Fruit fly (Drosophila melanogaster) whole organism, embryonic: ENCODE measurements around the gene CG13838.

Experiments used
- Asciz ChIP-seq: fragments of 200-800 bp; sonication (Bioruptor generic); optimal IDR thresholded peaks from 2 replicates; lab custom pipeline; 2017; ENCODE audit warnings: missing biosample characterization, mild to moderate bottlenecking, missing genetic modification characterization, missing genetic modification reagents
- CG10147 ChIP-seq: fragments of 200-800 bp; sonication (Bioruptor generic); optimal IDR thresholded peaks from 2 replicates; lab custom pipeline; 2019; ENCODE audit warnings: missing biosample characterization, mild to moderate bottlenecking, missing genetic modification characterization, moderate library complexity
- CG1024 ChIP-seq: fragments of 200-800 bp; sonication (Bioruptor generic); IDR thresholded peaks from 2 replicates; pipeline ENCODE4 v1.3.6; 2022; ENCODE audit warnings: missing biosample characterization, missing genetic modification characterization
- CG10565 ChIP-seq: fragments of 200-800 bp; sonication (Bioruptor generic); optimal IDR thresholded peaks from 3 replicates; lab custom pipeline; 2016; ENCODE audit warnings: missing biosample characterization, mild to moderate bottlenecking, missing genetic modification characterization
- CG10959 ChIP-seq: fragments of 200-800 bp; sonication (Bioruptor generic); IDR thresholded peaks from 2 replicates; pipeline ENCODE4 v1.3.6; 2022; ENCODE audit warnings: missing biosample characterization, missing genetic modification characterization
- CG11456 ChIP-seq: fragments of 200-800 bp; sonication (Bioruptor generic); IDR thresholded peaks from 3 replicates; pipeline ENCODE4 v1.3.6; 2022; ENCODE audit warnings: missing biosample characterization, missing genetic modification characterization
- CG14710 ChIP-seq: fragments of 200-800 bp; sonication (Bioruptor generic); optimal IDR thresholded peaks from 3 replicates; lab custom pipeline; 2019; ENCODE audit warnings: missing biosample characterization, mild to moderate bottlenecking, missing genetic modification characterization, moderate library complexity
- CG1647 ChIP-seq: fragments of 200-800 bp; sonication (Bioruptor generic); optimal IDR thresholded peaks from 3 replicates; lab custom pipeline; 2016; ENCODE audit warnings: missing biosample characterization, missing genetic modification characterization
- CG16813 ChIP-seq: fragments of 200-800 bp; sonication (Bioruptor generic); IDR thresholded peaks from 3 replicates; pipeline ENCODE4 v1.3.6; 2022; ENCODE audit warnings: missing biosample characterization, missing genetic modification characterization; ENCODE audit not compliant: partially characterized antibody
- CG17186 ChIP-seq: fragments of 200-800 bp; sonication (Bioruptor generic); optimal IDR thresholded peaks from 3 replicates; lab custom pipeline; 2017; ENCODE audit warnings: missing biosample characterization, missing genetic modification reagents, missing genetic modification characterization
- CG17361 ChIP-seq: fragments of 200-800 bp; sonication (Bioruptor generic); IDR thresholded peaks from 3 replicates; pipeline ENCODE4 v1.3.6; 2022; ENCODE audit warnings: missing biosample characterization, missing genetic modification characterization
- CG1832 ChIP-seq: fragments of 200-800 bp; sonication (Bioruptor generic); optimal IDR thresholded peaks from 2 replicates; lab custom pipeline; 2017; ENCODE audit warnings: missing biosample characterization, mild to moderate bottlenecking, missing genetic modification characterization, inconsistent platforms
- CG33557 ChIP-seq: fragments of 200-800 bp; sonication (Bioruptor generic); optimal IDR thresholded peaks from 2 replicates; lab custom pipeline; 2019; ENCODE audit warnings: missing biosample characterization, mild to moderate bottlenecking, missing genetic modification characterization, moderate library complexity
- CG34422 ChIP-seq: fragments of 200-800 bp; sonication (Bioruptor generic); IDR thresholded peaks from 3 replicates; pipeline ENCODE4 v1.3.6; 2022; ENCODE audit warnings: missing biosample characterization, missing genetic modification characterization
- CG6689 ChIP-seq: fragments of 200-800 bp; sonication (Bioruptor generic); IDR thresholded peaks from 2 replicates; pipeline ENCODE4 v1.3.6; 2022; ENCODE audit warnings: missing biosample characterization, missing genetic modification characterization
- CG8281 ChIP-seq: fragments of 200-800 bp; sonication (Bioruptor generic); optimal IDR thresholded peaks from 2 replicates; lab custom pipeline; 2018; ENCODE audit warnings: missing biosample characterization, mild to moderate bottlenecking, missing genetic modification characterization, moderate library complexity
- CG9727 ChIP-seq: fragments of 200-800 bp; sonication (Bioruptor generic); optimal IDR thresholded peaks from 3 replicates; lab custom pipeline; 2017; ENCODE audit warnings: missing biosample characterization, mild to moderate bottlenecking, missing genetic modification characterization
- Dbx ChIP-seq: fragments of 200-800 bp; sonication (Bioruptor generic); IDR thresholded peaks from 3 replicates; pipeline ENCODE4 v1.3.6; 2022; ENCODE audit warnings: missing biosample characterization, missing genetic modification characterization
- Elba2 ChIP-seq: fragments of 200-800 bp; sonication (Bioruptor generic); optimal IDR thresholded peaks from 3 replicates; lab custom pipeline; 2016; ENCODE audit warnings: missing biosample characterization, missing genetic modification characterization
- Hsf ChIP-seq: fragments of 200-800 bp; sonication (Bioruptor generic); optimal IDR thresholded peaks from 3 replicates; lab custom pipeline; 2016; ENCODE audit warnings: missing biosample characterization, missing genetic modification characterization
- Lim3 ChIP-seq: fragments of 200-800 bp; sonication (Bioruptor generic); IDR thresholded peaks from 2 replicates; pipeline ENCODE4 v1.3.6; 2022; ENCODE audit warnings: missing biosample characterization, missing genetic modification characterization
- MBD-R2 ChIP-seq: fragments of 200-800 bp; sonication (Bioruptor generic); IDR thresholded peaks from 2 replicates; pipeline ENCODE4 v1.3.6; 2022; ENCODE audit warnings: missing biosample characterization, missing genetic modification characterization
- NC2α ChIP-seq: fragments of 200-800 bp; sonication (Bioruptor generic); optimal IDR thresholded peaks from 2 replicates; lab custom pipeline; 2016; ENCODE audit warnings: missing biosample characterization, missing genetic modification characterization
- NfI ChIP-seq: fragments of 200-800 bp; sonication (Bioruptor generic); optimal IDR thresholded peaks from 3 replicates; lab custom pipeline; 2018; ENCODE audit warnings: missing biosample characterization, mild to moderate bottlenecking, missing genetic modification characterization, moderate library complexity
- ab ChIP-seq: fragments of 200-800 bp; sonication (Bioruptor generic); optimal IDR thresholded peaks from 2 replicates; lab custom pipeline; 2016; ENCODE audit warnings: missing biosample characterization, missing genetic modification characterization
- br ChIP-seq: fragments of >200 bp; optimal IDR thresholded peaks from 2 replicates; lab custom pipeline; 2017
- chm ChIP-seq: fragments of 200-800 bp; sonication (Bioruptor generic); IDR thresholded peaks from 2 replicates; pipeline ENCODE4 v1.3.6; 2022; ENCODE audit warnings: missing biosample characterization, missing genetic modification characterization
- disco-r ChIP-seq: fragments of 200-800 bp; sonication (Bioruptor generic); optimal IDR thresholded peaks from 2 replicates; lab custom pipeline; 2016; ENCODE audit warnings: missing biosample characterization, missing genetic modification characterization
- emc ChIP-seq: fragments of 200-800 bp; sonication (Bioruptor generic); optimal IDR thresholded peaks from 2 replicates; lab custom pipeline; 2016; ENCODE audit warnings: missing biosample characterization, missing genetic modification characterization
- esg ChIP-seq: fragments of 200-800 bp; sonication (Bioruptor generic); conservative IDR thresholded peaks from 2 replicates; pipeline ENCODE4 v1.3.6; 2022; ENCODE audit warnings: missing biosample characterization, missing genetic modification characterization
- fd102C ChIP-seq: fragments of 200-800 bp; sonication (Bioruptor generic); optimal IDR thresholded peaks from 2 replicates; lab custom pipeline; 2018; ENCODE audit warnings: missing biosample characterization, mild to moderate bottlenecking, missing genetic modification characterization, moderate library complexity
- gcm2 ChIP-seq: fragments of 200-800 bp; sonication (Bioruptor generic); optimal IDR thresholded peaks from 2 replicates; lab custom pipeline; 2016; ENCODE audit warnings: missing biosample characterization, missing genetic modification characterization
- gem ChIP-seq: fragments of 200-800 bp; sonication (Bioruptor generic); optimal IDR thresholded peaks from 2 replicates; lab custom pipeline; 2019; ENCODE audit warnings: missing biosample characterization, mild to moderate bottlenecking, missing genetic modification characterization, moderate library complexity
- gsb ChIP-seq: fragments of 200-800 bp; sonication (Bioruptor generic); IDR thresholded peaks from 2 replicates; pipeline ENCODE4 v1.3.6; 2022; ENCODE audit warnings: missing biosample characterization, missing genetic modification characterization
- klu ChIP-seq: fragments of 200-800 bp; sonication (Bioruptor generic); IDR thresholded peaks from 2 replicates; pipeline ENCODE4 v1.3.6; 2022; ENCODE audit warnings: missing biosample characterization, missing genetic modification characterization
- lmd ChIP-seq: fragments of 200-800 bp; sonication (Bioruptor generic); IDR thresholded peaks from 2 replicates; pipeline ENCODE4 v1.3.6; 2022; ENCODE audit warnings: missing biosample characterization, missing genetic modification characterization
- lola ChIP-seq, 3 experiments: fragments of >200 bp in 2 of 3; fragments of 200-800 bp in 1 of 3; sonication (Bioruptor generic) in 1 of 3; optimal IDR thresholded peaks; 2 replicates each; lab custom pipeline; 2017 to 2019; ENCODE audit warnings: missing biosample characterization in 3 of 3, missing genetic modification characterization in 3 of 3, mild to moderate bottlenecking in 1 of 3, moderate library complexity in 1 of 3
- mirr ChIP-seq: fragments of 200-800 bp; sonication (Bioruptor generic); optimal IDR thresholded peaks from 3 replicates; lab custom pipeline; 2018; ENCODE audit warnings: missing biosample characterization, mild to moderate bottlenecking, missing genetic modification characterization
- pb ChIP-seq: fragments of 200-800 bp; sonication (Bioruptor generic); optimal IDR thresholded peaks from 3 replicates; lab custom pipeline; 2016; ENCODE audit warnings: missing biosample characterization, missing genetic modification characterization
- pnt ChIP-seq: fragments of 200-800 bp; sonication (Bioruptor generic); optimal IDR thresholded peaks from 3 replicates; lab custom pipeline; 2016; ENCODE audit warnings: missing biosample characterization, missing genetic modification characterization
- pros ChIP-seq: fragments of 200-800 bp; sonication (Bioruptor generic); optimal IDR thresholded peaks from 3 replicates; lab custom pipeline; 2019; ENCODE audit warnings: missing biosample characterization, mild to moderate bottlenecking, missing genetic modification characterization, moderate library complexity
- repo ChIP-seq: fragments of 200-800 bp; sonication (Bioruptor generic); optimal IDR thresholded peaks from 2 replicates; lab custom pipeline; 2016; ENCODE audit warnings: missing biosample characterization, missing genetic modification characterization
- salm ChIP-seq: fragments of 200-800 bp; sonication (Bioruptor generic); optimal IDR thresholded peaks from 2 replicates; lab custom pipeline; 2018; ENCODE audit warnings: missing biosample characterization, mild to moderate bottlenecking, missing genetic modification characterization
- scrt ChIP-seq: fragments of 200-800 bp; sonication (Bioruptor generic); optimal IDR thresholded peaks from 2 replicates; lab custom pipeline; 2018; ENCODE audit warnings: missing biosample characterization, mild to moderate bottlenecking, missing genetic modification characterization, moderate library complexity
- sd ChIP-seq: fragments of 200-800 bp; sonication (Bioruptor generic); optimal IDR thresholded peaks from 3 replicates; lab custom pipeline; 2018; ENCODE audit warnings: missing biosample characterization, mild to moderate bottlenecking, missing genetic modification characterization, moderate library complexity
- tgo ChIP-seq: fragments of 200-800 bp; sonication (Bioruptor generic); IDR thresholded peaks from 3 replicates; pipeline ENCODE4 v1.3.6; 2022; ENCODE audit warnings: missing biosample characterization, missing genetic modification characterization
- vvl ChIP-seq: fragments of 200-800 bp; sonication (Bioruptor generic); IDR thresholded peaks from 2 replicates; pipeline ENCODE4 v1.3.6; 2022; ENCODE audit warnings: missing biosample characterization, missing genetic modification characterization
- wor ChIP-seq: fragments of 200-800 bp; sonication (Bioruptor generic); IDR thresholded peaks from 2 replicates; pipeline ENCODE4 v1.3.6; 2022; ENCODE audit warnings: missing biosample characterization, missing genetic modification characterization

CG13838 gene

DNA sequence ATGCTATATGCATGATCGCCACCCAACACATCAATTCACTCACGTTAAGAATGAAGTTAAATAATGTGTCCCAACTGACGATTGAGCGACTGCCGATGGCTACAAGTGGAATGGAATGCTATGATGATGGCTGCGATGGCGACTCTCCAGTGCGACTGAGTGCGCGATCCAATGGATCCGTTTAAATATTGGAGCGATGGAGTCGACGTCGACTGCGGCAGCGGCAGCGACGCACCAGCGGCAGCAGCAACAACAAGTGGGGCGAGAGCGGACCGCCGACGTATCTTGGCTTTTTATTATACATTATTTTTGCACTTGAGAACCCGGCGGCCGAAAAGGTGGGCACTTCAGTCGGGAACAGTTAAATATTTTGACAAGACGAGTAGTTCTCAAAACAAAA is 15.3 kb downstream of the CG13838 start (continued):
- TF ChIP-seq MBD-R2, result 0 out of 2 replicates have a peak, but pooled peaks have one; percentile 9
- no peak for TF ChIP-seq NC2α (GFP tag; lab: Kevin White, UChicago)
- no peak for TF ChIP-seq gem (tag; lab: Kevin White, UChicago)
- 0 out of 3 replicates have a peak, but pooled peaks have one; percentile 42 for TF ChIP-seq CG11456 (GFP tag; lab: Robert Waterston, UW)
- TF ChIP-seq gcm2 (GFP tag; lab: Kevin White, UChicago), result no peak
- no peak for TF ChIP-seq Elba2 (GFP tag; lab: Kevin White, UChicago)
- no peak for TF ChIP-seq chm (GFP tag; lab: Robert Waterston, UW)
- TF ChIP-seq Lim3 (GFP tag; lab: Robert Waterston, UW), result no peak
- TF ChIP-seq sd (tag; lab: Kevin White, UChicago), result peak; percentile 10
- TF ChIP-seq CG9727 (GFP tag; lab: Kevin White, UChicago), result no peak
- no peak for TF ChIP-seq Hsf (GFP tag; lab: Kevin White, UChicago)
- TF ChIP-seq, all 482 proteins: peak for 7

dm6 chr3R:23058858-23059257 is 16.8 kb downstream of the CG13838 start, which contains the start of gene Ctns:
Gene Ctns, minus strand, starts transcription at chr3R:23058958.
- TF ChIP-seq lola (GFP tag; optimal IDR thresholded peaks at IDR 0.05; lab: Kevin White, UChicago), result no peak
- TF ChIP-seq lmd (GFP tag; lab: Robert Waterston, UW), result peak; percentile 15; the same call in 1 of the 2 replicates

DNA sequence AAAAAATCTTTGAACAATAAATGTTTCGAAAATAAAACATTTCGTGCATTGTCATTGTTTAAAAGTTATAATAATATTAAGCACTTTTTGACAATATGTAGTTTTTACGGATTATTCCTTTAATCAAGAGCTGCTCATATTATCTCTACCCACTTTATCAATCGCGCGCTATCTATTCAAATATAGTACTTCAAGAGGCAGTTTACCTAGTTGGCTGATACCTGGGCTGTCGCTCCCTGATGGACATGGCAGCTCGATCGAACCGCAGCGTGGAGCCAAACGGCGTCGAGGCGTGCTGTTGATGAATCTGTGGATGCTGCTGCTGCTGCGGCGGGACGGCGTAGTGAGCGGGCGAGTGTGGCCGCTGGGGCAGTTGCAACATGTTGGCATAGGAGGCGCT is 18.1 kb downstream of the CG13838 start:
- TF ChIP-seq mirr (GFP tag; lab: Kevin White, UChicago) (no peak), scrt (no peak), Dbx (GFP tag; lab: Robert Waterston, UW) (no peak), CG17186 (GFP tag; lab: Kevin White, UChicago) (no peak), repo (GFP tag; lab: Kevin White, UChicago) (no peak), wor (GFP tag; lab: Robert Waterston, UW) (no peak), CG14710 (tag; lab: Kevin White, UChicago) (no peak), CG1647 (no peak), CG34422 (GFP tag; lab: Robert Waterston, UW) (no peak), ab (no peak), gsb (GFP tag; lab: Robert Waterston, UW) (no peak), Asciz (GFP tag; lab: Kevin White, UChicago) (no peak), tgo (GFP tag; lab: Robert Waterston, UW) (no peak), emc (GFP tag; lab: Kevin White, UChicago) (no peak), pros (no peak), salm (tag; lab: Kevin White, UChicago) (no peak)

- no peak for TF ChIP-seq CG10147 (GFP tag; lab: Kevin White, UChicago)
- no peak for TF ChIP-seq disco-r (GFP tag; lab: Kevin White, UChicago)
- peak; percentile 91 for TF ChIP-seq CG16813 (GFP tag; lab: Robert Waterston, UW)
- TF ChIP-seq vvl (GFP tag; lab: Robert Waterston, UW), result peak; percentile 35
- peak; percentile 11 for TF ChIP-seq CG33557
- TF ChIP-seq CG10959, result no peak
- TF ChIP-seq fd102C, result no peak
- TF ChIP-seq CG17361, result no peak
- TF ChIP-seq CG1024, result no peak
- TF ChIP-seq pb (GFP tag; lab: Kevin White, UChicago), result no peak
- no peak for TF ChIP-seq pnt (GFP tag; lab: Kevin White, UChicago)
- no peak for TF ChIP-seq CG10565
- TF ChIP-seq CG8281 (tag; lab: Kevin White, UChicago), result no peak
- no peak for TF ChIP-seq br
- TF ChIP-seq esg (GFP tag; lab: Robert Waterston, UW), result 0 out of 2 replicates have a peak, but pooled peaks have one; percentile 21
- TF ChIP-seq klu (GFP tag; lab: Robert Waterston, UW), result no peak
- peak; percentile 11 for TF ChIP-seq NfI (GFP tag; lab: Kevin White, UChicago)
- TF ChIP-seq CG1832 (GFP tag; lab: Kevin White, UChicago), result no peak
- TF ChIP-seq CG6689 (GFP tag; lab: Robert Waterston, UW), result 0 out of 2 replicates have a peak, but pooled peaks have one; percentile 18
Measured at dm6 chr3R:23061209-23061608, 19.2 kb downstream of the CG13838 start, which contains the start of the genes sav and Ublcp1. Gene sav, minus strand, starts transcription at chr3R:23061304. Gene Ublcp1, plus strand, starts transcription at chr3R:23061493.
